Worm (Caenorhabditis elegans) whole organism, L4 larva: Measurements from ENCODE around the gene AH9.6.

Experiments used
- D1046.2 ChIP-seq: fragments of 200-800 bp; sonication (Bioruptor generic); IDR thresholded peaks from 2 replicates; pipeline ENCODE4 v1.3.6; 2022; ENCODE audit warnings: missing genetic modification characterization, missing compliant biosample characterization
- F10B5.3 ChIP-seq: sonication (generic microtip); optimal IDR thresholded peaks from 2 replicates; lab custom pipeline; 2016; ENCODE audit warnings: mild to moderate bottlenecking, missing genetic modification characterization, missing compliant biosample characterization
- F26F4.8 ChIP-seq: fragments of 200-800 bp; sonication (Bioruptor generic); conservative IDR thresholded peaks from 2 replicates; pipeline ENCODE4 v1.3.6; 2022; ENCODE audit warnings: missing genetic modification characterization, missing compliant biosample characterization
- R02D3.7 ChIP-seq: fragments of 150-350 bp; sonication (generic microtip); optimal IDR thresholded peaks from 3 replicates; lab custom pipeline; 2014; ENCODE audit warnings: missing biosample characterization, missing genetic modification characterization
- T26A8.4 ChIP-seq: fragments of 200-800 bp; sonication (Bioruptor generic); IDR thresholded peaks from 2 replicates; pipeline ENCODE4 v1.3.6; 2022; ENCODE audit warnings: missing genetic modification characterization, missing compliant biosample characterization
- Y5F2A.4 ChIP-seq: fragments of 200-800 bp; sonication (Bioruptor generic); optimal IDR thresholded peaks from 2 replicates; lab custom pipeline; 2018; ENCODE audit warnings: mild to moderate bottlenecking, missing genetic modification characterization, missing compliant biosample characterization
- ZK337.2 ChIP-seq: fragments of 200-800 bp; sonication (Bioruptor generic); IDR thresholded peaks from 2 replicates; pipeline ENCODE4 v1.3.6; 2022; ENCODE audit warnings: missing genetic modification reagents, missing genetic modification characterization, missing compliant biosample characterization
- ZK546.5 ChIP-seq, 2 experiments: sonication (generic microtip); optimal IDR thresholded peaks; 2 replicates each; lab custom pipeline; 2017; ENCODE audit warnings: missing biosample characterization in 2 of 2, missing genetic modification characterization in 2 of 2
- aha-1 ChIP-seq: fragments of 150-350 bp; peaks from one replicate; lab custom pipeline; 2014; ENCODE audit warnings: missing biosample characterization, missing genetic modification characterization
- arid-1 ChIP-seq: fragments of 200-800 bp; sonication (Bioruptor generic); conservative IDR thresholded peaks from 2 replicates; pipeline ENCODE4 v1.3.6; 2022; ENCODE audit warnings: missing genetic modification reagents, missing genetic modification characterization, missing compliant biosample characterization
- attf-4 ChIP-seq: sonication (generic microtip); optimal IDR thresholded peaks from 3 replicates; lab custom pipeline; 2017; ENCODE audit warnings: missing biosample characterization, missing genetic modification characterization
- ceh-20 ChIP-seq: fragments of 200-800 bp; sonication (Bioruptor generic); IDR thresholded peaks from 2 replicates; pipeline ENCODE4 v1.3.6; 2022; ENCODE audit warnings: missing genetic modification reagents, missing genetic modification characterization, missing compliant biosample characterization
- cey-2 ChIP-seq: sonication (generic microtip); optimal IDR thresholded peaks from 3 replicates; lab custom pipeline; 2017; ENCODE audit warnings: missing genetic modification characterization, mild to moderate bottlenecking, missing compliant biosample characterization, antibody characterized with exemption, borderline replicate concordance; ENCODE audit not compliant: insufficient read depth
- ctbp-1 ChIP-seq: fragments of 200-800 bp; sonication (Bioruptor generic); IDR thresholded peaks from 2 replicates; pipeline ENCODE4 v1.3.6; 2022; ENCODE audit warnings: missing genetic modification reagents, missing genetic modification characterization, missing compliant biosample characterization
- daf-8 ChIP-seq: fragments of 200-800 bp; sonication (Bioruptor generic); IDR thresholded peaks from 2 replicates; pipeline ENCODE4 v1.3.6; 2022; ENCODE audit warnings: missing genetic modification characterization, missing compliant biosample characterization
- dmd-6 ChIP-seq: fragments of 200-800 bp; sonication (Bioruptor generic); IDR thresholded peaks from 2 replicates; pipeline ENCODE4 v1.3.6; 2022; ENCODE audit warnings: missing genetic modification reagents, missing genetic modification characterization, missing compliant biosample characterization
- dpl-1 ChIP-seq: fragments of 150-350 bp; optimal IDR thresholded peaks from 2 replicates; lab custom pipeline; 2014; ENCODE audit warnings: missing biosample characterization, missing genetic modification reagents, missing genetic modification characterization
- egl-27 ChIP-seq: sonication (generic microtip); optimal IDR thresholded peaks from 3 replicates; lab custom pipeline; 2017; ENCODE audit warnings: missing biosample characterization, missing genetic modification reagents, missing genetic modification characterization
- hmg-1.1 ChIP-seq: fragments of 200-800 bp; sonication (Bioruptor generic); IDR thresholded peaks from 2 replicates; pipeline ENCODE4 v1.3.6; 2022; ENCODE audit warnings: missing genetic modification reagents, missing genetic modification characterization, missing compliant biosample characterization
- jun-1 ChIP-seq: fragments of 150-350 bp; optimal IDR thresholded peaks from 2 replicates; lab custom pipeline; 2014; ENCODE audit warnings: missing biosample characterization, missing genetic modification reagents, missing genetic modification characterization
- lim-7 ChIP-seq: fragments of 200-800 bp; sonication (Bioruptor generic); IDR thresholded peaks from 2 replicates; pipeline ENCODE4 v1.3.6; 2022; ENCODE audit warnings: missing genetic modification characterization, missing compliant biosample characterization
- lin-1 ChIP-seq: fragments of 200-800 bp; sonication (Bioruptor generic); IDR thresholded peaks from 2 replicates; pipeline ENCODE4 v1.3.6; 2022; ENCODE audit warnings: missing genetic modification reagents, missing genetic modification characterization, missing compliant biosample characterization
- lin-13 ChIP-seq: fragments of 150-350 bp; optimal IDR thresholded peaks from 2 replicates; lab custom pipeline; 2014; ENCODE audit warnings: missing biosample characterization, missing genetic modification reagents, missing genetic modification characterization
- lin-38 ChIP-seq: fragments of 200-800 bp; sonication (Bioruptor generic); IDR thresholded peaks from 2 replicates; pipeline ENCODE4 v1.3.6; 2022; ENCODE audit warnings: missing genetic modification reagents, missing genetic modification characterization, missing compliant biosample characterization
- lin-39 ChIP-seq: fragments of 150-350 bp; optimal IDR thresholded peaks from 2 replicates; lab custom pipeline; 2014; ENCODE audit warnings: missing biosample characterization, missing genetic modification reagents, missing genetic modification characterization
- lir-3 ChIP-seq: sonication (generic microtip); optimal IDR thresholded peaks from 2 replicates; lab custom pipeline; 2016; ENCODE audit warnings: mild to moderate bottlenecking, missing genetic modification characterization, missing compliant biosample characterization
- lsy-2 ChIP-seq, 2 experiments: fragments of 150-350 bp in 1 of 2; sonication (generic microtip) in 1 of 2; optimal IDR thresholded peaks; 2 replicates each; lab custom pipeline; 2014 to 2017; ENCODE audit warnings: missing biosample characterization in 2 of 2, missing genetic modification characterization in 2 of 2
- madf-5 ChIP-seq, 2 experiments: fragments of 200-800 bp; sonication (Bioruptor generic); IDR thresholded peaks; 2 replicates each; pipeline ENCODE4 v1.3.6; 2022; ENCODE audit warnings: missing compliant biosample characterization in 2 of 2, missing genetic modification characterization in 2 of 2
- mdl-1 ChIP-seq, 2 experiments: fragments of 150-350 bp in 1 of 2; sonication (generic microtip) in 1 of 2; optimal IDR thresholded peaks; 2 replicates each; lab custom pipeline; 2014 to 2017; ENCODE audit warnings: missing biosample characterization in 2 of 2, missing genetic modification characterization in 2 of 2
- mxl-3 ChIP-seq: fragments of 200-800 bp; sonication (Bioruptor generic); optimal IDR thresholded peaks from 2 replicates; lab custom pipeline; 2018; ENCODE audit warnings: mild to moderate bottlenecking, missing genetic modification characterization, missing compliant biosample characterization
- nhr-11 ChIP-seq: fragments of 150-350 bp; optimal IDR thresholded peaks from 2 replicates; lab custom pipeline; 2014; ENCODE audit warnings: missing biosample characterization, missing genetic modification characterization
- nhr-42 ChIP-seq: fragments of 200-800 bp; sonication (Bioruptor generic); IDR thresholded peaks from 2 replicates; pipeline ENCODE4 v1.3.6; 2022; ENCODE audit warnings: missing genetic modification characterization, missing compliant biosample characterization
- nhr-48 ChIP-seq: sonication (generic microtip); optimal IDR thresholded peaks from 2 replicates; lab custom pipeline; 2016; ENCODE audit warnings: mild to moderate bottlenecking, missing genetic modification characterization, missing compliant biosample characterization
- nhr-6 ChIP-seq: fragments of 150-350 bp; optimal IDR thresholded peaks from 2 replicates; lab custom pipeline; 2014; ENCODE audit warnings: missing biosample characterization, missing genetic modification characterization
- nhr-76 ChIP-seq: fragments of 150-350 bp; optimal IDR thresholded peaks from 2 replicates; lab custom pipeline; 2014; ENCODE audit warnings: missing biosample characterization, missing genetic modification characterization
- nhr-77 ChIP-seq: fragments of 150-350 bp; optimal IDR thresholded peaks from 2 replicates; lab custom pipeline; 2014; ENCODE audit warnings: missing biosample characterization, missing genetic modification characterization
- skn-1 ChIP-seq: fragments of 150-350 bp; optimal IDR thresholded peaks from 2 replicates; lab custom pipeline; 2014; ENCODE audit warnings: missing biosample characterization, missing genetic modification characterization
- snpc-4 ChIP-seq: fragments of 150-350 bp; optimal IDR thresholded peaks from 2 replicates; lab custom pipeline; 2014; ENCODE audit warnings: missing biosample characterization, missing genetic modification characterization
- spr-1 ChIP-seq: sonication (generic microtip); optimal IDR thresholded peaks from 2 replicates; lab custom pipeline; 2016; ENCODE audit warnings: mild to moderate bottlenecking, missing genetic modification characterization, missing compliant biosample characterization
- unc-62 ChIP-seq, 3 experiments: fragments of 150-350 bp in 1 of 3; sonication (generic microtip); optimal IDR thresholded peaks in 2 of 3; peaks in 1 of 3; 1 replicate in 1 of 3; 2 replicates in 2 of 3; lab custom pipeline; 2014 to 2017; ENCODE audit warnings: missing biosample characterization in 3 of 3, missing genetic modification characterization in 3 of 3, missing genetic modification reagents in 3 of 3, missing genotype in 1 of 3
- vab-7 ChIP-seq: fragments of 200-800 bp; sonication (Bioruptor generic); IDR thresholded peaks from 2 replicates; pipeline ENCODE4 v1.3.6; 2022; ENCODE audit warnings: missing genetic modification reagents, missing genetic modification characterization, missing compliant biosample characterization
- zfp-2 ChIP-seq: sonication (generic microtip); optimal IDR thresholded peaks from 2 replicates; lab custom pipeline; 2016; ENCODE audit warnings: mild to moderate bottlenecking, missing genetic modification characterization, missing compliant biosample characterization
- zfp-3 ChIP-seq: fragments of 200-800 bp; sonication (Bioruptor generic); conservative IDR thresholded peaks from 2 replicates; pipeline ENCODE4 v1.3.6; 2022; ENCODE audit warnings: missing genetic modification reagents, missing genetic modification characterization, missing compliant biosample characterization
- zip-2 ChIP-seq: fragments of 150-350 bp; optimal IDR thresholded peaks from 2 replicates; lab custom pipeline; 2014; ENCODE audit warnings: missing biosample characterization, missing genetic modification characterization

Gene AH9.6

ce11 chrX:2242568-2243185 lies 25.3 kb downstream of the AH9.6 start, which contains the start of gene rpl-11.2 (continued):
- TF ChIP-seq dmd-6 (GFP tag; lab: Robert Waterston, UW) (peak; percentile 96), zfp-2 (tag; lab: Kevin White, UChicago) (peak; percentile 96), madf-5 (GFP tag; IDR thresholded peaks at IDR 0.05; lab: Robert Waterston, UW) (no peak), Y5F2A.4 (GFP tag; lab: Kevin White, UChicago) (no peak), lir-3 (tag; lab: Kevin White, UChicago) (no peak), snpc-4 (no peak), vab-7 (no peak; the same call in none of the 2 replicates), nhr-48 (tag; lab: Kevin White, UChicago) (peak; percentile 88), daf-8 (GFP tag; lab: Robert Waterston, UW) (no peak), nhr-42 (GFP tag; lab: Robert Waterston, UW) (peak; percentile 92), ctbp-1 (GFP tag; lab: Robert Waterston, UW) (peak; percentile 91), attf-4 (tag; lab: Kevin White, UChicago) (peak; percentile 36), mxl-3 (GFP tag; lab: Kevin White, UChicago) (peak; percentile 84), lin-1 (GFP tag; lab: Robert Waterston, UW) (peak; percentile 83), lsy-2 (tag; optimal IDR thresholded peaks at IDR 0.05; lab: Kevin White, UChicago) (peak; percentile 99 to 100), nhr-76 (tag; lab: Kevin White, UChicago) (no peak), skn-1 (tag; lab: Kevin White, UChicago) (no peak), lin-13 (GFP tag; lab: Kevin White, UChicago) (peak; percentile 95), hmg-1.1 (GFP tag; lab: Robert Waterston, UW) (peak; percentile 94), F26F4.8 (no peak), zip-2 (tag; lab: Kevin White, UChicago) (peak; percentile 46), D1046.2 (peak; percentile 100), ceh-20 (peak; percentile 93), F10B5.3 (peak; percentile 70), lim-7 (GFP tag; lab: Robert Waterston, UW) (no peak), cey-2 (tag; lab: Kevin White, UChicago) (no peak), zfp-3 (peak; percentile 71; the same call in 1 of the 2 replicates), egl-27 (tag; lab: Kevin White, UChicago) (no peak), nhr-77 (tag; lab: Kevin White, UChicago) (peak; percentile 97), R02D3.7 (tag; lab: Kevin White, UChicago) (no peak), spr-1 (tag; lab: Kevin White, UChicago) (peak; percentile 91), nhr-11 (tag; lab: Kevin White, UChicago) (peak; percentile 99), lin-38 (GFP tag; lab: Robert Waterston, UW) (peak; percentile 71), ZK546.5 (tag; optimal IDR thresholded peaks at IDR 0.05; lab: Kevin White, UChicago) (peak; percentile 93 to 98)

ce11 chrX:2241147-2241798 lies 26.7 kb downstream of the AH9.6 start:
- TF ChIP-seq F10B5.3, result peak; percentile 30
- TF ChIP-seq T26A8.4 (GFP tag; lab: Robert Waterston, UW), result no peak
- TF ChIP-seq unc-62 (GFP tag; optimal IDR thresholded peaks at IDR 0.05 in 1 of 2; lab: Kevin White, UChicago), result peak in 1 of 2 experiments; percentile 97
- TF ChIP-seq unc-62 (tag; optimal IDR thresholded peaks at IDR 0.05; lab: Kevin White, UChicago), result no peak
- TF ChIP-seq arid-1, result no peak
- TF ChIP-seq lsy-2 (tag; optimal IDR thresholded peaks at IDR 0.05; lab: Kevin White, UChicago), result peak in 1 of 2 experiments; percentile 15
- TF ChIP-seq mdl-1 (tag; optimal IDR thresholded peaks at IDR 0.05; lab: Kevin White, UChicago), result no peak
- no peak for TF ChIP-seq nhr-76 (tag; lab: Kevin White, UChicago)
- no peak for TF ChIP-seq dpl-1
- TF ChIP-seq jun-1 (tag; lab: Kevin White, UChicago), result no peak
- no peak for TF ChIP-seq ZK337.2
- peak; percentile 41 for TF ChIP-seq aha-1 (tag; lab: Kevin White, UChicago)
- no peak for TF ChIP-seq nhr-6 (tag; lab: Kevin White, UChicago)
- TF ChIP-seq lin-39 (tag; lab: Kevin White, UChicago), result no peak
